Worm (Caenorhabditis elegans) whole organism, L2 larva: ENCODE results near the gene acr-23.

Experiments
- F13H6.1 ChIP-seq: sonication (generic microtip); optimal IDR thresholded peaks from 2 replicates; lab custom pipeline; 2016; ENCODE audit warnings: missing genetic modification characterization, missing compliant biosample characterization
- R02D3.7 ChIP-seq: fragments of 150-350 bp; optimal IDR thresholded peaks from 2 replicates; lab custom pipeline; 2014; ENCODE audit warnings: missing biosample characterization, missing genetic modification characterization
- Y55F3AM.14 ChIP-seq: fragments of 200-800 bp; sonication (Bioruptor generic); optimal IDR thresholded peaks from 2 replicates; lab custom pipeline; 2018; ENCODE audit warnings: mild to moderate bottlenecking, missing genetic modification characterization, missing compliant biosample characterization
- aly-2 ChIP-seq: fragments of 150-350 bp; optimal IDR thresholded peaks from 2 replicates; lab custom pipeline; 2014; ENCODE audit warnings: missing biosample characterization, missing genetic modification characterization
- blmp-1 ChIP-seq: sonication (generic microtip); optimal IDR thresholded peaks from 2 replicates; lab custom pipeline; 2017; ENCODE audit warnings: missing genetic modification characterization, mild to moderate bottlenecking, missing compliant biosample characterization, antibody characterized with exemption, moderate library complexity; ENCODE audit not compliant: insufficient read depth
- crh-2 ChIP-seq: sonication (generic microtip); optimal IDR thresholded peaks from 2 replicates; lab custom pipeline; 2017; ENCODE audit warnings: missing biosample characterization, missing genetic modification characterization
- dmd-4 ChIP-seq: sonication (generic microtip); optimal IDR thresholded peaks from 2 replicates; lab custom pipeline; 2017; ENCODE audit warnings: missing biosample characterization, missing genetic modification characterization
- egl-27 ChIP-seq: sonication (generic microtip); optimal IDR thresholded peaks from 3 replicates; lab custom pipeline; 2017; ENCODE audit warnings: missing biosample characterization, missing genetic modification reagents, missing genetic modification characterization
- elt-1 ChIP-seq: fragments of 150-350 bp; optimal IDR thresholded peaks from 2 replicates; lab custom pipeline; 2014; ENCODE audit warnings: missing biosample characterization, missing genetic modification characterization
- fos-1 ChIP-seq: fragments of 150-350 bp; optimal IDR thresholded peaks from 2 replicates; lab custom pipeline; 2014; ENCODE audit warnings: missing biosample characterization, missing genetic modification characterization
- gmeb-1 ChIP-seq: fragments of 150-350 bp; optimal IDR thresholded peaks from 2 replicates; lab custom pipeline; 2014; ENCODE audit warnings: missing biosample characterization, missing genetic modification characterization
- lin-11 ChIP-seq: fragments of 150-350 bp; sonication (generic microtip); optimal IDR thresholded peaks from 2 replicates; lab custom pipeline; 2014; ENCODE audit warnings: missing biosample characterization, missing genetic modification characterization, inconsistent platforms, mixed read lengths
- lin-13 ChIP-seq: fragments of 150-350 bp; optimal IDR thresholded peaks from 2 replicates; lab custom pipeline; 2014; ENCODE audit warnings: missing biosample characterization, missing genetic modification reagents, missing genetic modification characterization
- lin-39 ChIP-seq: fragments of 150-350 bp; optimal IDR thresholded peaks from 2 replicates; lab custom pipeline; 2014; ENCODE audit warnings: missing biosample characterization, missing genetic modification reagents, missing genetic modification characterization
- lsy-2 ChIP-seq, 2 experiments: fragments of 150-350 bp in 1 of 2; sonication (generic microtip) in 1 of 2; optimal IDR thresholded peaks; 2 replicates each; lab custom pipeline; 2014 to 2017; ENCODE audit warnings: missing biosample characterization in 2 of 2, missing genetic modification characterization in 2 of 2
- mab-5 ChIP-seq: fragments of 150-350 bp; optimal IDR thresholded peaks from 2 replicates; lab custom pipeline; 2014; ENCODE audit warnings: missing biosample characterization, missing genetic modification characterization
- mbf-1 ChIP-seq: sonication (generic microtip); optimal IDR thresholded peaks from 2 replicates; lab custom pipeline; 2017; ENCODE audit warnings: missing biosample characterization, missing genetic modification characterization
- mdl-1 ChIP-seq, 2 experiments: fragments of 150-350 bp in 1 of 2; sonication (generic microtip) in 1 of 2; optimal IDR thresholded peaks; 2 replicates each; lab custom pipeline; 2017; ENCODE audit warnings: missing biosample characterization in 2 of 2, missing genetic modification characterization in 2 of 2
- nhr-10 ChIP-seq: sonication (generic microtip); optimal IDR thresholded peaks from 2 replicates; lab custom pipeline; 2017; ENCODE audit warnings: missing biosample characterization, missing genetic modification characterization
- nhr-129 ChIP-seq: fragments of 150-350 bp; optimal IDR thresholded peaks from 2 replicates; lab custom pipeline; 2014; ENCODE audit warnings: missing biosample characterization, missing genetic modification characterization
- nhr-21 ChIP-seq: fragments of 150-350 bp; optimal IDR thresholded peaks from 2 replicates; lab custom pipeline; 2014; ENCODE audit warnings: missing biosample characterization, missing genetic modification characterization
- nhr-23 ChIP-seq: fragments of 150-350 bp; optimal IDR thresholded peaks from 2 replicates; lab custom pipeline; 2014; ENCODE audit warnings: missing biosample characterization, missing genetic modification reagents, missing genetic modification characterization
- nhr-237 ChIP-seq: fragments of 150-350 bp; optimal IDR thresholded peaks from 2 replicates; lab custom pipeline; 2014; ENCODE audit warnings: missing biosample characterization, missing genetic modification characterization
- nhr-25 ChIP-seq: fragments of 150-350 bp; sonication (generic microtip); optimal IDR thresholded peaks from 3 replicates; lab custom pipeline; 2014; ENCODE audit warnings: missing biosample characterization, missing genetic modification characterization
- nhr-6 ChIP-seq: fragments of 150-350 bp; optimal IDR thresholded peaks from 2 replicates; lab custom pipeline; 2014; ENCODE audit warnings: missing biosample characterization, missing genetic modification characterization
- peb-1 ChIP-seq: fragments of 150-350 bp; optimal IDR thresholded peaks from 2 replicates; lab custom pipeline; 2014; ENCODE audit warnings: missing biosample characterization, missing genetic modification characterization
- sem-4 ChIP-seq: fragments of 150-350 bp; optimal IDR thresholded peaks from 2 replicates; lab custom pipeline; 2014; ENCODE audit warnings: missing biosample characterization, missing genetic modification reagents, missing genetic modification characterization
- skn-1 ChIP-seq: sonication (generic microtip); optimal IDR thresholded peaks from 2 replicates; lab custom pipeline; 2017; ENCODE audit warnings: missing biosample characterization, missing genetic modification characterization
- sma-3 ChIP-seq: sonication (generic microtip); optimal IDR thresholded peaks from 2 replicates; lab custom pipeline; 2016; ENCODE audit warnings: missing genetic modification reagents, missing genetic modification characterization, missing compliant biosample characterization
- sma-9 ChIP-seq, 2 experiments: fragments of 150-350 bp in 1 of 2; sonication (generic microtip) in 1 of 2; optimal IDR thresholded peaks; 2 replicates each; lab custom pipeline; 2014 to 2016; ENCODE audit warnings: missing genetic modification characterization in 2 of 2, mild to moderate bottlenecking in 1 of 2, missing biosample characterization in 1 of 2, missing compliant biosample characterization in 1 of 2, missing genetic modification reagents in 1 of 2, moderate library complexity in 1 of 2
- zag-1 ChIP-seq: fragments of 150-350 bp; optimal IDR thresholded peaks from 2 replicates; lab custom pipeline; 2014; ENCODE audit warnings: missing biosample characterization, missing genetic modification characterization
- ztf-1 ChIP-seq: fragments of 200-800 bp; sonication (Bioruptor generic); conservative IDR thresholded peaks from 2 replicates; pipeline ENCODE4 v1.3.6; 2022; ENCODE audit warnings: missing genetic modification characterization, missing compliant biosample characterization
- ztf-11 ChIP-seq: sonication (generic microtip); optimal IDR thresholded peaks from 2 replicates; lab custom pipeline; 2017; ENCODE audit warnings: missing biosample characterization, missing genetic modification characterization
- ztf-4 ChIP-seq: fragments of 150-350 bp; optimal IDR thresholded peaks from 2 replicates; lab custom pipeline; 2014; ENCODE audit warnings: missing biosample characterization, missing genetic modification characterization

acr-23 gene

ce11 chrV:3703888-3704287 is 44.5 kb upstream of the acr-23 start (continued):
- peak; percentile 2 for TF ChIP-seq sem-4
- no peak for TF ChIP-seq elt-1 (tag; lab: Kevin White, UChicago)
- TF ChIP-seq nhr-129 (tag; lab: Kevin White, UChicago): peak; percentile 65
- no peak for TF ChIP-seq nhr-21 (tag; lab: Kevin White, UChicago)
- no peak for TF ChIP-seq nhr-23 (tag; lab: Kevin White, UChicago)
- TF ChIP-seq skn-1 (tag; lab: Kevin White, UChicago): no peak
- peak in 1 of 2 experiments; percentile 40 for TF ChIP-seq mdl-1 (tag; optimal IDR thresholded peaks at IDR 0.05; lab: Kevin White, UChicago)
- TF ChIP-seq lin-11 (tag; lab: Kevin White, UChicago): no peak
- TF ChIP-seq dmd-4 (tag; lab: Kevin White, UChicago): no peak
- TF ChIP-seq lsy-2 (tag; optimal IDR thresholded peaks at IDR 0.05; lab: Kevin White, UChicago): peak in 1 of 2 experiments; percentile 69
- TF ChIP-seq R02D3.7 (tag; lab: Kevin White, UChicago): no peak
- no peak for TF ChIP-seq blmp-1 (tag; lab: Kevin White, UChicago)
- TF ChIP-seq lin-13 (GFP tag; lab: Kevin White, UChicago): peak; percentile 40
- TF ChIP-seq peb-1: no peak
- TF ChIP-seq zag-1 (tag; lab: Kevin White, UChicago): peak; percentile 15
- TF ChIP-seq nhr-25 (tag; lab: Kevin White, UChicago): peak; percentile 56
- no peak for TF ChIP-seq nhr-237

- peak; percentile 21 for TF ChIP-seq sma-9 (GFP tag; optimal IDR thresholded peaks at IDR 0.05; lab: Kevin White, UChicago)
- TF ChIP-seq sma-9 (tag; optimal IDR thresholded peaks at IDR 0.05; lab: Kevin White, UChicago): no peak
- no peak for TF ChIP-seq aly-2 (tag; lab: Kevin White, UChicago)
Measured at ce11 chrV:3702998-3703397, 43.6 kb upstream of the acr-23 start.

- no peak for TF ChIP-seq nhr-6 (tag; lab: Kevin White, UChicago)
- TF ChIP-seq ztf-11 (tag; lab: Kevin White, UChicago): no peak
- no peak for TF ChIP-seq sma-3 (GFP tag; lab: Kevin White, UChicago)
- no peak for TF ChIP-seq ztf-1 (GFP tag; lab: Robert Waterston, UW)
- no peak for TF ChIP-seq R02D3.7 (tag; lab: Kevin White, UChicago)
- TF ChIP-seq lin-13 (GFP tag; lab: Kevin White, UChicago): no peak
- TF ChIP-seq gmeb-1 (tag; lab: Kevin White, UChicago): no peak
- no peak for TF ChIP-seq elt-1 (tag; lab: Kevin White, UChicago)
- TF ChIP-seq mbf-1: no peak
- TF ChIP-seq aly-2 (tag; lab: Kevin White, UChicago): no peak
- TF ChIP-seq mab-5: no peak
- TF ChIP-seq lin-39 (tag; lab: Kevin White, UChicago): no peak
- no peak for TF ChIP-seq ztf-4 (tag; lab: Kevin White, UChicago)
- TF ChIP-seq Y55F3AM.14 (GFP tag; lab: Kevin White, UChicago): no peak
- TF ChIP-seq skn-1 (tag; lab: Kevin White, UChicago): no peak
- TF ChIP-seq sem-4: no peak
- no peak for TF ChIP-seq nhr-10
- no peak for TF ChIP-seq mdl-1 (tag; optimal IDR thresholded peaks at IDR 0.05; lab: Kevin White, UChicago)
Measured at ce11 chrV:3698497-3698896, 39.1 kb upstream of the acr-23 start.

ce11 chrV:3697071-3697470 is 37.7 kb upstream of the acr-23 start:
- TF ChIP-seq sma-9 (GFP tag; optimal IDR thresholded peaks at IDR 0.05; lab: Kevin White, UChicago) (peak; percentile 72), sma-9 (tag; optimal IDR thresholded peaks at IDR 0.05; lab: Kevin White, UChicago) (no peak), F13H6.1 (tag; lab: Kevin White, UChicago) (peak; percentile 50), aly-2 (tag; lab: Kevin White, UChicago) (no peak), gmeb-1 (tag; lab: Kevin White, UChicago) (peak; percentile 39), lin-39 (tag; lab: Kevin White, UChicago) (no peak), lsy-2 (tag; optimal IDR thresholded peaks at IDR 0.05; lab: Kevin White, UChicago) (peak in 1 of 2 experiments; percentile 45), fos-1 (peak; percentile 60), crh-2 (tag; lab: Kevin White, UChicago) (peak; percentile 59), egl-27 (tag; lab: Kevin White, UChicago) (no peak), sma-3 (GFP tag; lab: Kevin White, UChicago) (peak; percentile 26)
